Worm (Caenorhabditis elegans): ENCODE results near the gene F36G9.7.

DNA sequence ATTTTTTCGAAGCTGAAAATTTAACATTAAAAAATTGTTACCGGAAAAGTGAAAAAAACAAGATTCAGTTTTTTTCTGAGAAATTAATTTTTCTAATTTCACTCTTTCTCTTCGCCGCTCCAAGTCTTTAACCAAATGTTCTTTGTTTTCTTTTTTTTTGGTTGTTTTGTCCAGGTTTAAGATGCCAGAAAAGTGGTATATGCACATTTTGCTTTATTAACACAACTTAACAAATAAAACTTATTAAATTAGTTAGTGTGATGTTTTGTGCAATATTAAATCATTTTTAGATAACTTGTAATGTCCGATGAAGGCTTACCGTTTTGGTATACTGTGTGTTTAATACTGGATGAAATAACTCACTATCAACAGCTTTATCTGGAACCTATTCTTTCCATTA lies 26.4 kb downstream of the F36G9.7 start, which contains the start of gene srw-53:
- no peak for TF ChIP-seq pha-4 (tag; optimal IDR thresholded peaks at IDR 0.05)
- no peak for TF ChIP-seq ceh-30 (tag; optimal IDR thresholded peaks at IDR 0.05)
- TF ChIP-seq ama-1 (optimal IDR thresholded peaks at IDR 0.05): no peak

Data from whole organism, late embryonic.